Fruit fly (Drosophila melanogaster): ENCODE measurements around the gene CG16812.

- TF ChIP-seq Mnt (GFP tag; optimal IDR thresholded peaks at IDR 0.05) (no peak), cnc (optimal IDR thresholded peaks at IDR 0.05) (no peak), kay (GFP tag; ENCODE audit: borderline replicate concordance) (no peak), toe (GFP tag; optimal IDR thresholded peaks at IDR 0.05) (no peak), CG1620 (GFP tag; optimal IDR thresholded peaks at IDR 0.05) (no peak), pad (GFP tag; optimal IDR thresholded peaks at IDR 0.05) (no peak), Crg-1 (GFP tag; optimal IDR thresholded peaks at IDR 0.05) (no peak), CG5204 (GFP tag; optimal IDR thresholded peaks at IDR 0.05) (no peak), CG12768 (GFP tag; optimal IDR thresholded peaks at IDR 0.05) (no peak), CG7101 (tag; optimal IDR thresholded peaks at IDR 0.05) (no peak), CG7045 (GFP tag; optimal IDR thresholded peaks at IDR 0.05) (no peak), ovo (GFP tag; optimal IDR thresholded peaks at IDR 0.05) (no peak), Hr96 (GFP tag; optimal IDR thresholded peaks at IDR 0.05) (no peak)
Observed at dm6 chr2L:13257177-13257576, 34.8 kb downstream of the CG16812 start, which contains the start of gene Naa20B.
